Fruit fly (Drosophila melanogaster): ENCODE data around the gene CG18088.
A peak's percentile ranks its signal among the peaks of the same experiment; 100 is the strongest.

- TF ChIP-seq CG13204 (GFP tag; optimal IDR thresholded peaks at IDR 0.05), result no peak
- peak; percentile 62 for TF ChIP-seq CG15710 (tag; optimal IDR thresholded peaks at IDR 0.05)
- peak; percentile 75 for TF ChIP-seq CG9948 (tag; optimal IDR thresholded peaks at IDR 0.05)
- TF ChIP-seq CG8159 (tag; optimal IDR thresholded peaks at IDR 0.05), result peak; percentile 80
- TF ChIP-seq CG34367 (tag; optimal IDR thresholded peaks at IDR 0.05), result peak; percentile 20
- peak; percentile 51 for TF ChIP-seq D1 (tag; optimal IDR thresholded peaks at IDR 0.05)
- TF ChIP-seq CG14655 (GFP tag; optimal IDR thresholded peaks at IDR 0.05), result peak; percentile 73
- no peak for TF ChIP-seq gl (tag; optimal IDR thresholded peaks at IDR 0.05)
- peak; percentile 50 for TF ChIP-seq Pif1B (GFP tag; optimal IDR thresholded peaks at IDR 0.05)
- TF ChIP-seq CG8301 (tag; optimal IDR thresholded peaks at IDR 0.05), result peak; percentile 26
- TF ChIP-seq CG32121 (GFP tag; IDR thresholded peaks at IDR 0.05), result no peak
- 0 out of 3 replicates have a peak, but pooled peaks have one; percentile 51 for TF ChIP-seq CG4496 (GFP tag; IDR thresholded peaks at IDR 0.05)
- TF ChIP-seq rn (GFP tag; IDR thresholded peaks at IDR 0.05), result no peak
- TF ChIP-seq Snoo (tag; optimal IDR thresholded peaks at IDR 0.05), result peak; percentile 64
These were observed 17.2 kb upstream of the CG18088 start for dm6 chr2L:8949919-8950722.
